Worm (Caenorhabditis elegans): ENCODE results near the gene C56A3.6.

Gene C56A3.6

DNA sequence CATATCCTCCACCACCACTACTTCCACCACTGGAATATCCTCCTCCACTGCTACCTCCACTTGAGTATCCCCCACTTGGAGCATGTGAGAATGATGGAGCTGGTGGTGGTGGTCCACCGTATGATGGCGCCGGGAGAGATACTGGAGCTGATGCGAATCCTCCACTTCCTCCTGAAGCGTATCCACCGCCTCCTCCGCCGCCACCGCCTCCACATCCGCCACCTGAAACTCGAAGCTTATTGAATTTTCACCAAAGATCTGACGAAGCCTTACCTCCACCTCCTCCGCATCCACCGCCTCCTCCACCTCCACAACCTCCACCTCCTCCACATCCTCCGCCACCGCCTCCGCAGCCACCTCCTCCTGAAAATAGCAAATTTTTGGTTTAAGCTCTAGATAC, 6.6 kb upstream of the C56A3.6 start:
- TF ChIP-seq nhr-11 (tag; optimal IDR thresholded peaks at IDR 0.05) (no peak), mec-3 (tag; optimal IDR thresholded peaks at IDR 0.05; ENCODE audit: borderline replicate concordance) (no peak), K09A11.1 (tag; optimal IDR thresholded peaks at IDR 0.05; ENCODE audit: insufficient read depth) (no peak), ets-4 (tag; optimal IDR thresholded peaks at IDR 0.05) (no peak), unc-3 (GFP tag; conservative IDR thresholded peaks at IDR 0.05) (no peak), unc-3 (tag; optimal IDR thresholded peaks at IDR 0.05) (no peak), ceh-48 (tag; optimal IDR thresholded peaks at IDR 0.05) (no peak), ahr-1 (tag; optimal IDR thresholded peaks at IDR 0.05) (no peak), lin-11 (tag; optimal IDR thresholded peaks at IDR 0.05) (no peak)

DNA sequence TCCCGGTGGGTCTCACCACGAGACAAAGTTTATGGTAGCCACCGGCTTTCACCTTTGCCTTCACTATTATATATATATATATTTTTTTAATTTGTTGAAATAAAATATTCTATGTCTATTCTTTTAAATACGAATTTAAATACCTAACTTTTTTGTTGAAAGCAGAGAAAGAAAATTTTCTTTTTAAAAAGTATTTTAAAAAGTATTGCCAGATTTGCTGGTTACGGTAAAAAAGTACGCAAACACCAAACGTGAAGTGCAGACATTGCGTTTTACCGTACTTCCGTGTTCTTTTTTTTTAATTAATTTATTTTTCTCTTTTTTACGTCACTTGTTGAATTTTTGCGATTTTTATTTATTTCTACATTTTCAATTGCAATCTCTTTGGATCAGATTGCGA, 3.8 kb upstream of the C56A3.6 start, which contains the start of gene C56A3.8:
Gene C56A3.8, plus strand, starts transcription at position 301 of the 400 bp plus-strand sequence.
- no peak for TF ChIP-seq nfya-1 (tag; optimal IDR thresholded peaks at IDR 0.05)
- no peak for TF ChIP-seq ceh-2 (tag; optimal IDR thresholded peaks at IDR 0.05)
- TF ChIP-seq syd-9 (tag; optimal IDR thresholded peaks at IDR 0.05): no peak
- TF ChIP-seq fkh-10 (GFP tag; optimal IDR thresholded peaks at IDR 0.05): no peak

DNA sequence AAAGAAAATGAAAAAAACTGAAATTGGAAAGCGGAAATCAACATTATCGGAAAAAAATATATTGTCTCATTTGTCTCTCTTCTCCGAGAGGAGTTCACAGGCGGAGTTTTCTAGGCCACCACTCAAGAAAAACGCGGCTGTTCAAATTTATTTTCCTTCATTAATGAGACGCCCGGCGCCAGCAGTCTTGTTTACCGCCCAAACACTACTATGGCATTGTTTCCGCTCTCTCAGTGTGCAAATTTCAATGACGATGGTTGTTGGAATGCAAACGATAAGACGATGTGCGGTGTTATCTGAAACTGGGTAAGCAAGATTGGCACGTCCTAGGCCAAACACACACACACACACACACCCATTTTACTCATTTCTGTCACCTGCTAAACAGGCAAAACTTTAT, 549 bp upstream of the C56A3.6 start, which contains the start of gene cav-2:
Gene cav-2, plus strand, starts transcription at position 359 of the 400 bp plus-strand sequence.
- no peak for TF ChIP-seq gmeb-2 (tag; optimal IDR thresholded peaks at IDR 0.05)
- peak; percentile 83 for TF ChIP-seq ets-4 (tag; optimal IDR thresholded peaks at IDR 0.05)
- peak; percentile 72 for TF ChIP-seq unc-42 (tag; optimal IDR thresholded peaks at IDR 0.05)
- TF ChIP-seq hlh-6 (tag; optimal IDR thresholded peaks at IDR 0.05): no peak
- TF ChIP-seq ceh-45 (GFP tag; IDR thresholded peaks at IDR 0.05): no peak
- no peak for TF ChIP-seq madf-2 (tag; optimal IDR thresholded peaks at IDR 0.05)
- peak; percentile 86 for TF ChIP-seq tbx-7 (tag; optimal IDR thresholded peaks at IDR 0.05)
- no peak for TF ChIP-seq hlh-15 (tag; optimal IDR thresholded peaks at IDR 0.05)
- TF ChIP-seq hlh-13 (GFP tag; optimal IDR thresholded peaks at IDR 0.05): no peak
- TF ChIP-seq dmd-4 (tag; optimal IDR thresholded peaks at IDR 0.05; ENCODE audit: borderline replicate concordance): no peak
- TF ChIP-seq ceh-48 (tag; optimal IDR thresholded peaks at IDR 0.05): peak; percentile 13
- TF ChIP-seq ceh-19 (GFP tag; optimal IDR thresholded peaks at IDR 0.05): no peak
- TF ChIP-seq zip-5 (tag; optimal IDR thresholded peaks at IDR 0.05): peak; percentile 68
- TF ChIP-seq sdc-2 (tag; optimal IDR thresholded peaks at IDR 0.05): no peak
- TF ChIP-seq ref-2 (tag; optimal IDR thresholded peaks at IDR 0.05): peak; percentile 82
- TF ChIP-seq sox-4 (tag; optimal IDR thresholded peaks at IDR 0.05): no peak
- peak; percentile 12 for TF ChIP-seq unc-86 (tag; optimal IDR thresholded peaks at IDR 0.05)
- peak; percentile 80 for TF ChIP-seq mec-3 (tag; optimal IDR thresholded peaks at IDR 0.05; ENCODE audit: borderline replicate concordance)
- no peak for TF ChIP-seq ceh-24 (tag; optimal IDR thresholded peaks at IDR 0.05)
- peak; percentile 97 for TF ChIP-seq C08G9.2 (tag; optimal IDR thresholded peaks at IDR 0.05)
- no peak for TF ChIP-seq pax-1 (tag; optimal IDR thresholded peaks at IDR 0.05)
- TF ChIP-seq nhr-232 (tag; optimal IDR thresholded peaks at IDR 0.05): no peak
- no peak for TF ChIP-seq K02D7.2 (tag; optimal IDR thresholded peaks at IDR 0.05)
- TF ChIP-seq ceh-18 (tag; optimal IDR thresholded peaks at IDR 0.05): peak; percentile 48
- no peak for TF ChIP-seq lin-11 (tag; optimal IDR thresholded peaks at IDR 0.05)
- TF ChIP-seq ceh-14 (tag; optimal IDR thresholded peaks at IDR 0.05): peak; percentile 63
- TF ChIP-seq nhr-11 (tag; optimal IDR thresholded peaks at IDR 0.05): no peak
- TF ChIP-seq fkh-6 (tag; optimal IDR thresholded peaks at IDR 0.05): peak; percentile 41
- no peak for TF ChIP-seq pag-3 (tag; optimal IDR thresholded peaks at IDR 0.05; ENCODE audit: borderline replicate concordance)
- peak; percentile 91 for TF ChIP-seq ceh-2 (tag; optimal IDR thresholded peaks at IDR 0.05)
- no peak for TF ChIP-seq ceh-30 (tag; optimal IDR thresholded peaks at IDR 0.05)
- TF ChIP-seq C38D4.7 (GFP tag; optimal IDR thresholded peaks at IDR 0.05): no peak
- peak; percentile 66 for TF ChIP-seq tbx-2 (tag; optimal IDR thresholded peaks at IDR 0.05)
- TF ChIP-seq lim-6 (tag; optimal IDR thresholded peaks at IDR 0.05): no peak
- TF ChIP-seq ceh-34 (tag; optimal IDR thresholded peaks at IDR 0.05): peak; percentile 46
- peak; percentile 1 for TF ChIP-seq dve-1 (tag; optimal IDR thresholded peaks at IDR 0.05)
- TF ChIP-seq odd-2 (tag; optimal IDR thresholded peaks at IDR 0.05): no peak
- no peak for TF ChIP-seq unc-3 (GFP tag; conservative IDR thresholded peaks at IDR 0.05)
- TF ChIP-seq unc-3 (tag; optimal IDR thresholded peaks at IDR 0.05): no peak
- TF ChIP-seq elt-2 (tag; optimal IDR thresholded peaks at IDR 0.05): peak; percentile 81
- TF ChIP-seq T23F11.4 (GFP tag; optimal IDR thresholded peaks at IDR 0.05): no peak
- TF ChIP-seq che-1 (tag; optimal IDR thresholded peaks at IDR 0.05): no peak
- peak; percentile 10 for TF ChIP-seq eyg-1 (tag; optimal IDR thresholded peaks at IDR 0.05)
- no peak for TF ChIP-seq ama-1 (optimal IDR thresholded peaks at IDR 0.05)

Measured in whole organism, late embryonic.